Fruit fly (Drosophila melanogaster) whole organism, embryonic: Measurements from ENCODE around the gene CG14966.
A peak's percentile ranks its signal among the peaks of the same experiment; 100 is the strongest.

Experiments used
- BEAF-32 ChIP-seq: fragments of 200-800 bp; sonication (Bioruptor generic); optimal IDR thresholded peaks from 3 replicates; lab custom pipeline; 2017; ENCODE audit warnings: missing biosample characterization, missing genetic modification characterization, mild to moderate bottlenecking, moderate library complexity, missing genetic modification reagents
- CG10147 ChIP-seq: fragments of 200-800 bp; sonication (Bioruptor generic); optimal IDR thresholded peaks from 2 replicates; lab custom pipeline; 2019; ENCODE audit warnings: missing biosample characterization, mild to moderate bottlenecking, missing genetic modification characterization, moderate library complexity
- CG11247 ChIP-seq: fragments of 200-800 bp; sonication (Bioruptor generic); IDR thresholded peaks from 2 replicates; pipeline ENCODE4 v1.3.6; 2022; ENCODE audit warnings: missing biosample characterization, missing genetic modification characterization
- CG17186 ChIP-seq: fragments of 200-800 bp; sonication (Bioruptor generic); optimal IDR thresholded peaks from 3 replicates; lab custom pipeline; 2017; ENCODE audit warnings: missing biosample characterization, missing genetic modification reagents, missing genetic modification characterization
- CG17912 ChIP-seq: fragments of 200-800 bp; sonication (Bioruptor generic); optimal IDR thresholded peaks from 2 replicates; lab custom pipeline; 2018; ENCODE audit warnings: missing biosample characterization, mild to moderate bottlenecking, missing genetic modification characterization
- CG34376 ChIP-seq: fragments of 200-800 bp; sonication (Bioruptor generic); optimal IDR thresholded peaks from 2 replicates; lab custom pipeline; 2018; ENCODE audit warnings: missing biosample characterization, mild to moderate bottlenecking, missing genetic modification characterization
- CG4730 ChIP-seq: fragments of 200-800 bp; sonication (Bioruptor generic); IDR thresholded peaks from 2 replicates; pipeline ENCODE4 v1.3.6; 2022; ENCODE audit warnings: missing biosample characterization, missing genetic modification characterization
- CG6791 ChIP-seq: fragments of 200-800 bp; sonication (Bioruptor generic); IDR thresholded peaks from 3 replicates; pipeline ENCODE4 v1.3.6; 2022; ENCODE audit warnings: missing biosample characterization, missing genetic modification characterization; ENCODE audit not compliant: partially characterized antibody
- CG8281 ChIP-seq: fragments of 200-800 bp; sonication (Bioruptor generic); optimal IDR thresholded peaks from 2 replicates; lab custom pipeline; 2018; ENCODE audit warnings: missing biosample characterization, mild to moderate bottlenecking, missing genetic modification characterization, moderate library complexity
- CG9797 ChIP-seq: fragments of 200-800 bp; sonication (Bioruptor generic); optimal IDR thresholded peaks from 3 replicates; lab custom pipeline; 2018; ENCODE audit warnings: missing biosample characterization, mild to moderate bottlenecking, missing genetic modification characterization
- Chrac-16 ChIP-seq: fragments of 200-800 bp; sonication (Bioruptor generic); optimal IDR thresholded peaks from 3 replicates; lab custom pipeline; 2016; ENCODE audit warnings: missing biosample characterization, missing genetic modification characterization
- Dp ChIP-seq: fragments of 200-800 bp; sonication (Bioruptor generic); optimal IDR thresholded peaks from 2 replicates; lab custom pipeline; 2018; ENCODE audit warnings: missing biosample characterization, mild to moderate bottlenecking, missing genetic modification characterization, moderate library complexity
- Ets65A ChIP-seq: fragments of 200-800 bp; sonication (Bioruptor generic); peaks from one replicate; lab custom pipeline; 2016; ENCODE audit warnings: missing biosample characterization, missing genetic modification characterization
- Gsc ChIP-seq: fragments of 200-800 bp; sonication (Bioruptor generic); IDR thresholded peaks from 2 replicates; pipeline ENCODE4 v1.3.6; 2022; ENCODE audit warnings: missing biosample characterization, missing genetic modification characterization
- H15 ChIP-seq: fragments of 200-800 bp; sonication (Bioruptor generic); IDR thresholded peaks from 3 replicates; pipeline ENCODE4 v1.3.6; 2022; ENCODE audit warnings: missing biosample characterization, missing genetic modification characterization
- HLH4C ChIP-seq: fragments of 200-800 bp; sonication (Bioruptor generic); IDR thresholded peaks from 3 replicates; pipeline ENCODE4 v1.3.6; 2022; ENCODE audit warnings: missing biosample characterization, missing genetic modification characterization; ENCODE audit not compliant: partially characterized antibody
- Hr3 ChIP-seq: fragments of 200-800 bp; sonication (Bioruptor generic); optimal IDR thresholded peaks from 3 replicates; lab custom pipeline; 2016; ENCODE audit warnings: missing biosample characterization, missing genetic modification characterization
- Hsf ChIP-seq: fragments of 200-800 bp; sonication (Bioruptor generic); optimal IDR thresholded peaks from 3 replicates; lab custom pipeline; 2016; ENCODE audit warnings: missing biosample characterization, missing genetic modification characterization
- MESR4 ChIP-seq: fragments of 200-800 bp; sonication (Bioruptor generic); optimal IDR thresholded peaks from 2 replicates; lab custom pipeline; 2018; ENCODE audit warnings: missing biosample characterization, mild to moderate bottlenecking, missing genetic modification characterization, moderate library complexity
- Ptx1 ChIP-seq: fragments of 200-800 bp; sonication (Bioruptor generic); IDR thresholded peaks from 2 replicates; pipeline ENCODE4 v1.3.6; 2022; ENCODE audit warnings: missing biosample characterization, missing genetic modification characterization
- Scr ChIP-seq: fragments of 200-800 bp; sonication (Bioruptor generic); IDR thresholded peaks from 2 replicates; pipeline ENCODE4 v1.3.6; 2022; ENCODE audit warnings: missing biosample characterization, missing genetic modification characterization; ENCODE audit not compliant: partially characterized antibody
- Spps ChIP-seq: fragments of 200-800 bp; sonication (Bioruptor generic); optimal IDR thresholded peaks from 2 replicates; lab custom pipeline; 2018; ENCODE audit warnings: missing biosample characterization, mild to moderate bottlenecking, missing genetic modification characterization
- Trl ChIP-seq, 3 experiments: fragments of >200 bp in 2 of 3; fragments of 200-800 bp in 1 of 3; sonication (Bioruptor generic) in 1 of 3; optimal IDR thresholded peaks; 2 replicates in 1 of 3; 3 replicates in 2 of 3; lab custom pipeline; 2016 to 2017; ENCODE audit warnings: missing biosample characterization in 1 of 3, missing genetic modification characterization in 1 of 3
- bowl ChIP-seq: fragments of 200-800 bp; sonication (Bioruptor generic); IDR thresholded peaks from 2 replicates; pipeline ENCODE4 v1.3.6; 2022; ENCODE audit warnings: missing biosample characterization, missing genetic modification characterization
- chm ChIP-seq: fragments of 200-800 bp; sonication (Bioruptor generic); IDR thresholded peaks from 2 replicates; pipeline ENCODE4 v1.3.6; 2022; ENCODE audit warnings: missing biosample characterization, missing genetic modification characterization
- ci ChIP-seq: fragments of 200-800 bp; sonication (Bioruptor generic); IDR thresholded peaks from 3 replicates; pipeline ENCODE4 v1.3.6; 2022; ENCODE audit warnings: missing biosample characterization, missing genetic modification characterization
- dati ChIP-seq: fragments of 200-800 bp; sonication (Bioruptor generic); IDR thresholded peaks from 2 replicates; pipeline ENCODE4 v1.3.6; 2022; ENCODE audit warnings: missing biosample characterization, missing genetic modification characterization
- dm ChIP-seq: fragments of 200-800 bp; sonication (Bioruptor generic); optimal IDR thresholded peaks from 3 replicates; lab custom pipeline; 2016; ENCODE audit warnings: missing biosample characterization, missing genetic modification characterization
- ewg ChIP-seq: fragments of 200-800 bp; sonication (Bioruptor generic); optimal IDR thresholded peaks from 3 replicates; lab custom pipeline; 2017; ENCODE audit warnings: mild to moderate bottlenecking, missing biosample characterization, missing genetic modification reagents, missing genetic modification characterization
- gem ChIP-seq: fragments of 200-800 bp; sonication (Bioruptor generic); optimal IDR thresholded peaks from 2 replicates; lab custom pipeline; 2019; ENCODE audit warnings: missing biosample characterization, mild to moderate bottlenecking, missing genetic modification characterization, moderate library complexity
- grn ChIP-seq: fragments of 200-800 bp; sonication (Bioruptor generic); optimal IDR thresholded peaks from 3 replicates; lab custom pipeline; 2017; ENCODE audit warnings: missing biosample characterization, missing genetic modification characterization
- her ChIP-seq: fragments of 200-800 bp; sonication (Bioruptor generic); optimal IDR thresholded peaks from 2 replicates; lab custom pipeline; 2016; ENCODE audit warnings: missing biosample characterization, missing genetic modification characterization
- kah ChIP-seq: fragments of 200-800 bp; sonication (Bioruptor generic); optimal IDR thresholded peaks from 2 replicates; lab custom pipeline; 2018; ENCODE audit warnings: missing biosample characterization, mild to moderate bottlenecking, missing genetic modification characterization
- klu ChIP-seq: fragments of 200-800 bp; sonication (Bioruptor generic); IDR thresholded peaks from 2 replicates; pipeline ENCODE4 v1.3.6; 2022; ENCODE audit warnings: missing biosample characterization, missing genetic modification characterization
- lola ChIP-seq, 3 experiments: fragments of >200 bp in 2 of 3; fragments of 200-800 bp in 1 of 3; sonication (Bioruptor generic) in 1 of 3; optimal IDR thresholded peaks; 2 replicates each; lab custom pipeline; 2017 to 2019; ENCODE audit warnings: missing biosample characterization in 3 of 3, missing genetic modification characterization in 3 of 3, mild to moderate bottlenecking in 1 of 3, moderate library complexity in 1 of 3
- nmo ChIP-seq: fragments of 200-800 bp; sonication (Bioruptor generic); optimal IDR thresholded peaks from 2 replicates; lab custom pipeline; 2018; ENCODE audit warnings: missing biosample characterization, mild to moderate bottlenecking, missing genetic modification characterization, moderate library complexity
- pita ChIP-seq: fragments of 200-800 bp; sonication (Bioruptor generic); optimal IDR thresholded peaks from 2 replicates; lab custom pipeline; 2017; ENCODE audit warnings: missing biosample characterization, mild to moderate bottlenecking, missing genetic modification characterization
- pnt ChIP-seq: fragments of 200-800 bp; sonication (Bioruptor generic); optimal IDR thresholded peaks from 3 replicates; lab custom pipeline; 2016; ENCODE audit warnings: missing biosample characterization, missing genetic modification characterization
- slp2 ChIP-seq: fragments of 200-800 bp; sonication (Bioruptor generic); optimal IDR thresholded peaks from 2 replicates; lab custom pipeline; 2016; ENCODE audit warnings: missing biosample characterization, missing genetic modification characterization
- sqz ChIP-seq: fragments of 200-800 bp; sonication (Bioruptor generic); optimal IDR thresholded peaks from 3 replicates; lab custom pipeline; 2018; ENCODE audit warnings: missing biosample characterization, mild to moderate bottlenecking, missing genetic modification characterization
- tap ChIP-seq: fragments of 200-800 bp; optimal IDR thresholded peaks from 3 replicates; lab custom pipeline; 2019; ENCODE audit warnings: missing biosample characterization, mild to moderate bottlenecking, missing genetic modification characterization, moderate library complexity
- trem ChIP-seq: fragments of 200-800 bp; optimal IDR thresholded peaks from 3 replicates; lab custom pipeline; 2019; ENCODE audit warnings: missing biosample characterization, mild to moderate bottlenecking, missing genetic modification characterization, moderate library complexity
- twi ChIP-seq: fragments of 200-800 bp; optimal IDR thresholded peaks from 2 replicates; lab custom pipeline; 2019; ENCODE audit warnings: missing biosample characterization, mild to moderate bottlenecking, missing genetic modification characterization, moderate library complexity
- unc-4 ChIP-seq: fragments of 200-800 bp; sonication (Bioruptor generic); IDR thresholded peaks from 2 replicates; pipeline ENCODE4 v1.3.6; 2022; ENCODE audit warnings: missing biosample characterization, missing genetic modification characterization; ENCODE audit not compliant: partially characterized antibody
- vnd ChIP-seq: fragments of 200-800 bp; sonication (Bioruptor generic); IDR thresholded peaks from 3 replicates; pipeline ENCODE4 v1.3.6; 2022; ENCODE audit warnings: missing biosample characterization, missing genetic modification characterization; ENCODE audit not compliant: partially characterized antibody
- wek ChIP-seq: fragments of 200-800 bp; sonication (Bioruptor generic); optimal IDR thresholded peaks from 3 replicates; lab custom pipeline; 2018; ENCODE audit warnings: missing biosample characterization, mild to moderate bottlenecking, missing genetic modification characterization, moderate library complexity
- zfh1 ChIP-seq: fragments of 200-800 bp; sonication (Bioruptor generic); IDR thresholded peaks from 3 replicates; pipeline ENCODE4 v1.3.6; 2022; ENCODE audit warnings: missing biosample characterization, missing genetic modification characterization

The CG14966 gene

dm6 chr3L:3198447-3199402, 1.3 kb upstream of the CG14966 start, which contains the start of the genes CG32276 and gry (continued):
- TF ChIP-seq pnt (GFP tag; lab: Kevin White, UChicago) = peak; percentile 61
- peak in 1 of 2 experiments; percentile 14 for TF ChIP-seq Trl (optimal IDR thresholded peaks at IDR 0.05; lab: Kevin White, UChicago)
- peak; percentile 85 for TF ChIP-seq Trl (GFP tag; optimal IDR thresholded peaks at IDR 0.05; lab: Kevin White, UChicago)
- no peak for TF ChIP-seq gem (tag; lab: Kevin White, UChicago)
- TF ChIP-seq HLH4C (GFP tag; lab: Robert Waterston, UW) = no peak; the same call in 2 of the 3 replicates
- no peak for TF ChIP-seq pita (GFP tag; lab: Kevin White, UChicago)
- no peak for TF ChIP-seq CG10147 (GFP tag; lab: Kevin White, UChicago)
- peak; percentile 67 for TF ChIP-seq BEAF-32 (GFP tag; lab: Kevin White, UChicago)
- TF ChIP-seq ci (GFP tag; lab: Robert Waterston, UW) = peak; percentile 66; the same call in 2 of the 3 replicates
- TF ChIP-seq CG17912 (GFP tag; lab: Kevin White, UChicago) = peak; percentile 7
- TF ChIP-seq dm (GFP tag; lab: Kevin White, UChicago) = peak; percentile 81
- TF ChIP-seq grn (GFP tag; lab: Kevin White, UChicago) = no peak
- TF ChIP-seq chm (GFP tag; lab: Robert Waterston, UW) = peak; percentile 74
- TF ChIP-seq Scr (GFP tag; lab: Robert Waterston, UW) = peak; percentile 53
- peak; percentile 96 for TF ChIP-seq CG9797
- peak; percentile 54 for TF ChIP-seq CG11247 (GFP tag; lab: Robert Waterston, UW)
- peak; percentile 80 for TF ChIP-seq wek (GFP tag; lab: Kevin White, UChicago)
- TF ChIP-seq tap (tag; lab: Kevin White, UChicago) = peak; percentile 63
- no peak for TF ChIP-seq kah (GFP tag; lab: Kevin White, UChicago)
- TF ChIP-seq Chrac-16 (GFP tag; lab: Kevin White, UChicago) = peak; percentile 79
- peak; percentile 98 for TF ChIP-seq Ets65A
- TF ChIP-seq H15 = peak; percentile 63; the same call in 2 of the 3 replicates
- TF ChIP-seq slp2 (GFP tag; lab: Kevin White, UChicago) = peak; percentile 67
- peak; percentile 81 for TF ChIP-seq CG17186
- TF ChIP-seq nmo (GFP tag; lab: Kevin White, UChicago) = peak; percentile 84
- TF ChIP-seq bowl (GFP tag; lab: Robert Waterston, UW) = no peak
- TF ChIP-seq trem = peak; percentile 91
- peak; percentile 67; the same call in 2 of the 3 replicates for TF ChIP-seq zfh1 (GFP tag; lab: Robert Waterston, UW)
- TF ChIP-seq unc-4 (GFP tag; lab: Robert Waterston, UW) = no peak
- TF ChIP-seq Hr3 (GFP tag; lab: Kevin White, UChicago) = peak; percentile 70
- TF ChIP-seq CG6791 (GFP tag; lab: Robert Waterston, UW) = no peak
- peak; percentile 22 for TF ChIP-seq Dp
- TF ChIP-seq Hsf (GFP tag; lab: Kevin White, UChicago) = peak; percentile 85
- TF ChIP-seq sqz (GFP tag; lab: Kevin White, UChicago) = no peak
- TF ChIP-seq Ptx1 (GFP tag; lab: Robert Waterston, UW) = peak; percentile 77
- peak; percentile 72 for TF ChIP-seq ewg (GFP tag; lab: Kevin White, UChicago)
- peak; percentile 71 for TF ChIP-seq her (GFP tag; lab: Kevin White, UChicago)
- TF ChIP-seq lola (GFP tag; optimal IDR thresholded peaks at IDR 0.05; lab: Kevin White, UChicago) = peak in 1 of 3 experiments; percentile 71
- TF ChIP-seq Spps (tag; lab: Kevin White, UChicago) = peak; percentile 57
- peak; percentile 46; the same call in 1 of the 2 replicates for TF ChIP-seq klu (GFP tag; lab: Robert Waterston, UW)
- peak; percentile 40 for TF ChIP-seq CG8281
- TF ChIP-seq CG34376 = peak; percentile 75
- peak; percentile 61 for TF ChIP-seq twi (tag; lab: Kevin White, UChicago)
- no peak for TF ChIP-seq Gsc
- peak; percentile 89 for TF ChIP-seq MESR4 (GFP tag; lab: Kevin White, UChicago)
- no peak for TF ChIP-seq vnd (GFP tag; lab: Robert Waterston, UW)
- TF ChIP-seq dati (GFP tag; lab: Robert Waterston, UW) = peak; percentile 48; the same call in 1 of the 2 replicates
- TF ChIP-seq CG4730 (GFP tag; lab: Robert Waterston, UW) = peak; percentile 47
